Fruit fly (Drosophila melanogaster): ENCODE results near the gene Zmynd8.

The Zmynd8 gene

DNA sequence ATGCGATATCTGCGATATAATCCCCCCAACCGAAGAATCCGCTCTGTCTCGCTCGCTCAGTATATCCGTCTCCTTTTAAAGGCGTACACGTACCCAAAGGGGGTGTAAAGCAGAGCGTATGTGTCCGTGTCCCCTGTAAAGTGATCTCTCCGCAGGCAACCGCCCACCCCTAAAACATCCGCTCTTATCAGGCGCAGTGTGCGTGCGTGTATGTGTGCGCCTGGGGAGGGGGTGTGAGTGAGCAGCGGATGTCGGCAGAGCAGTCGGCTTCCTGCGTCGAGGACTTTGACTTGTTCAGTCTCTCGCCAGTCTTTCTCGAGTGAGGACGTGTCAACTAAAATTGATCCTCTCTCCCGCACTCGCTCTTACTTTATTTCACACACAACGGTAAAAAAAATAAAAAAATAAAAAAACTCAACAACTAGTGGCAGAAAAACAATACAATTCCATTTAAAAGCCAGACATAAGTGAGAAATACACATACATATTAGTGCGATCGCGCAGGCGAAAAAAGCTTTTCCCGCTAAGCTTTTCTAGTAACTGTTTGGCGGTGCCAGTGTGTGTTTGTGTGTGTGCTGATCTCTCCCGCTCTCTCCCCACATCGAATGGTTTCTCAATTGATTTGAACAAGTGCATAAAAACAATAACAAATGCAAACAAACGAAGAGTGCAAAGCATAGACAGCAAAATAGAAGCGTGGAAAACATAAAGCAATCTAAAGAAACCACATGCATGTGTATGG, 56.4 kb downstream of the Zmynd8 start (continued):
- TF ChIP-seq CG8924 (tag; optimal IDR thresholded peaks at IDR 0.05), result no peak
- TF ChIP-seq CG6765 (GFP tag; optimal IDR thresholded peaks at IDR 0.05), result no peak
- no peak for TF ChIP-seq stc (GFP tag; IDR thresholded peaks at IDR 0.05)
- peak in 1 of 3 experiments; percentile 10 for TF ChIP-seq lola (GFP tag; optimal IDR thresholded peaks at IDR 0.05)
- peak; percentile 48 for TF ChIP-seq Deaf1 (tag; optimal IDR thresholded peaks at IDR 0.05)
- TF ChIP-seq H15 (GFP tag; IDR thresholded peaks at IDR 0.05), result no peak
- peak; percentile 83; the same call in 1 of the 2 replicates for TF ChIP-seq aop (GFP tag; IDR thresholded peaks at IDR 0.05)
- no peak for TF ChIP-seq MTF-1 (GFP tag; optimal IDR thresholded peaks at IDR 0.05; ENCODE audit: borderline replicate concordance)
- TF ChIP-seq exex (tag; optimal IDR thresholded peaks at IDR 0.05), result no peak
- no peak for TF ChIP-seq CG3838 (GFP tag; optimal IDR thresholded peaks at IDR 0.05)
- no peak for TF ChIP-seq vvl (GFP tag; IDR thresholded peaks at IDR 0.05)
- no peak for TF ChIP-seq CG12219 (GFP tag; optimal IDR thresholded peaks at IDR 0.05)
- no peak for TF ChIP-seq wdn (GFP tag; IDR thresholded peaks at IDR 0.05)
- no peak for TF ChIP-seq CG6813 (GFP tag; optimal IDR thresholded peaks at IDR 0.05)
- TF ChIP-seq CG33557 (GFP tag; optimal IDR thresholded peaks at IDR 0.05), result no peak
- TF ChIP-seq Bteb2 (GFP tag; optimal IDR thresholded peaks at IDR 0.05), result no peak
- no peak for TF ChIP-seq Nf-YA (GFP tag; IDR thresholded peaks at IDR 0.05)
- TF ChIP-seq ash1 (GFP tag; optimal IDR thresholded peaks at IDR 0.05), result no peak
- 0 out of 2 replicates have a peak, but pooled peaks have one; percentile 10 for TF ChIP-seq CG14014 (GFP tag; IDR thresholded peaks at IDR 0.05)
- no peak for TF ChIP-seq CG8359 (GFP tag; optimal IDR thresholded peaks at IDR 0.05; ENCODE audit: borderline replicate concordance)
- TF ChIP-seq ATbp (GFP tag; optimal IDR thresholded peaks at IDR 0.05), result peak; percentile 38
- TF ChIP-seq p53 (GFP tag; optimal IDR thresholded peaks at IDR 0.05), result no peak
- no peak for TF ChIP-seq fd64A (GFP tag; optimal IDR thresholded peaks at IDR 0.05)
- no peak for TF ChIP-seq CG11695 (GFP tag; IDR thresholded peaks at IDR 0.05)
- peak; percentile 36 to 73 for TF ChIP-seq Trl (optimal IDR thresholded peaks at IDR 0.05)
- no peak for TF ChIP-seq Trl (GFP tag; optimal IDR thresholded peaks at IDR 0.05)
- TF ChIP-seq CG7963 (GFP tag; IDR thresholded peaks at IDR 0.05; ENCODE audit: partially characterized antibody), result no peak
- no peak for TF ChIP-seq hb (GFP tag; IDR thresholded peaks at IDR 0.05; ENCODE audit: partially characterized antibody)
- no peak for TF ChIP-seq zf30C (GFP tag; optimal IDR thresholded peaks at IDR 0.05)
- no peak for TF ChIP-seq H2.0 (GFP tag; IDR thresholded peaks at IDR 0.05)
- TF ChIP-seq ro (GFP tag; IDR thresholded peaks at IDR 0.05), result no peak
- no peak for TF ChIP-seq seq (GFP tag; IDR thresholded peaks at IDR 0.05)
- no peak for TF ChIP-seq Max (GFP tag; optimal IDR thresholded peaks at IDR 0.05)
- no peak for TF ChIP-seq CG10543 (GFP tag; optimal IDR thresholded peaks at IDR 0.05)
- no peak for TF ChIP-seq tna (GFP tag; IDR thresholded peaks at IDR 0.05; ENCODE audit: partially characterized antibody)
- TF ChIP-seq CG17361 (GFP tag; IDR thresholded peaks at IDR 0.05), result no peak
- no peak for TF ChIP-seq CG4404 (GFP tag; IDR thresholded peaks at IDR 0.05)
- TF ChIP-seq CG6254 (GFP tag; optimal IDR thresholded peaks at IDR 0.05), result peak; percentile 5
- no peak for TF ChIP-seq bsh (GFP tag; optimal IDR thresholded peaks at IDR 0.05)
- no peak for TF ChIP-seq Atf6 (GFP tag; IDR thresholded peaks at IDR 0.05)
- no peak for TF ChIP-seq CG7839 (tag; optimal IDR thresholded peaks at IDR 0.05)
- TF ChIP-seq CG15514 (GFP tag; optimal IDR thresholded peaks at IDR 0.05), result no peak
- no peak for TF ChIP-seq nerfin-2 (GFP tag; IDR thresholded peaks at IDR 0.05; ENCODE audit: partially characterized antibody)
- no peak for TF ChIP-seq HLH54F (GFP tag; optimal IDR thresholded peaks at IDR 0.05)
- no peak for TF ChIP-seq mirr (GFP tag; optimal IDR thresholded peaks at IDR 0.05)
- no peak for TF ChIP-seq CG3407 (GFP tag; optimal IDR thresholded peaks at IDR 0.05)
- no peak for TF ChIP-seq gem (tag; optimal IDR thresholded peaks at IDR 0.05)
- no peak for TF ChIP-seq CG34224 (GFP tag; IDR thresholded peaks at IDR 0.05; ENCODE audit: partially characterized antibody)
- TF ChIP-seq CG7745 (tag; optimal IDR thresholded peaks at IDR 0.05), result no peak

Measured in whole organism, embryonic.